Fruit fly (Drosophila melanogaster) whole organism, embryonic: ENCODE data around the gene CG5087.

ENCODE experiments used
- Bgb ChIP-seq: fragments of 200-800 bp; sonication (Bioruptor generic); IDR thresholded peaks from 2 replicates; pipeline ENCODE4 v1.3.6; 2022; ENCODE audit warnings: missing biosample characterization, missing genetic modification characterization; ENCODE audit not compliant: partially characterized antibody
- CG10979 ChIP-seq: fragments of 200-800 bp; sonication (Bioruptor generic); optimal IDR thresholded peaks from 2 replicates; lab custom pipeline; 2018; ENCODE audit warnings: missing biosample characterization, mild to moderate bottlenecking, missing genetic modification characterization, moderate library complexity
- CG14014 ChIP-seq: fragments of 200-800 bp; sonication (Bioruptor generic); IDR thresholded peaks from 2 replicates; pipeline ENCODE4 v1.3.6; 2022; ENCODE audit warnings: missing biosample characterization, missing genetic modification characterization
- CG15601 ChIP-seq: fragments of 200-800 bp; sonication (Bioruptor generic); optimal IDR thresholded peaks from 3 replicates; lab custom pipeline; 2019; ENCODE audit warnings: missing biosample characterization, mild to moderate bottlenecking, missing genetic modification characterization, moderate library complexity
- CG17328 ChIP-seq: fragments of 200-800 bp; sonication (Bioruptor generic); IDR thresholded peaks from 2 replicates; pipeline ENCODE4 v1.3.6; 2022; ENCODE audit warnings: missing biosample characterization, missing genetic modification characterization
- CG6689 ChIP-seq: fragments of 200-800 bp; sonication (Bioruptor generic); IDR thresholded peaks from 2 replicates; pipeline ENCODE4 v1.3.6; 2022; ENCODE audit warnings: missing biosample characterization, missing genetic modification characterization
- CG6813 ChIP-seq: fragments of 200-800 bp; sonication (Bioruptor generic); optimal IDR thresholded peaks from 2 replicates; lab custom pipeline; 2017; ENCODE audit warnings: missing biosample characterization, missing genetic modification characterization, mild to moderate bottlenecking, moderate library complexity, missing genetic modification reagents
- CG8089 ChIP-seq: fragments of 200-800 bp; sonication (Bioruptor generic); optimal IDR thresholded peaks from 3 replicates; lab custom pipeline; 2016; ENCODE audit warnings: missing biosample characterization, missing genetic modification characterization
- CG9932 ChIP-seq: fragments of 200-800 bp; sonication (Bioruptor generic); IDR thresholded peaks from 2 replicates; pipeline ENCODE4 v1.3.6; 2022; ENCODE audit warnings: missing biosample characterization, missing genetic modification characterization
- CoRest ChIP-seq: fragments of 200-800 bp; sonication (Bioruptor generic); optimal IDR thresholded peaks from 3 replicates; lab custom pipeline; 2018; ENCODE audit warnings: missing biosample characterization, mild to moderate bottlenecking, missing genetic modification characterization, moderate library complexity
- Dad ChIP-seq: fragments of 200-800 bp; sonication (Bioruptor generic); optimal IDR thresholded peaks from 3 replicates; lab custom pipeline; 2016; ENCODE audit warnings: missing biosample characterization, missing genetic modification characterization
- Dek ChIP-seq: fragments of 200-800 bp; sonication (Bioruptor generic); optimal IDR thresholded peaks from 3 replicates; lab custom pipeline; 2019; ENCODE audit warnings: missing biosample characterization, mild to moderate bottlenecking, missing genetic modification characterization, moderate library complexity
- Dip2 ChIP-seq: fragments of 200-800 bp; sonication (Bioruptor generic); IDR thresholded peaks from 2 replicates; pipeline ENCODE4 v1.3.6; 2022; ENCODE audit warnings: missing biosample characterization, missing genetic modification characterization
- Eip74EF ChIP-seq, 2 experiments: fragments of 200-800 bp in 1 of 2; fragments of >200 bp in 1 of 2; sonication (Bioruptor generic) in 1 of 2; optimal IDR thresholded peaks; 2 replicates each; lab custom pipeline; 2017 to 2019; ENCODE audit warnings: missing biosample characterization in 2 of 2, missing genetic modification characterization in 2 of 2, mild to moderate bottlenecking in 1 of 2, moderate library complexity in 1 of 2
- GATAe ChIP-seq: fragments of 200-800 bp; sonication (Bioruptor generic); conservative IDR thresholded peaks from 2 replicates; pipeline ENCODE4 v1.3.6; 2022; ENCODE audit warnings: missing biosample characterization, missing genetic modification characterization
- H15 ChIP-seq: fragments of 200-800 bp; sonication (Bioruptor generic); IDR thresholded peaks from 3 replicates; pipeline ENCODE4 v1.3.6; 2022; ENCODE audit warnings: missing biosample characterization, missing genetic modification characterization
- HLH54F ChIP-seq: fragments of 200-800 bp; sonication (Bioruptor generic); optimal IDR thresholded peaks from 3 replicates; lab custom pipeline; 2016; ENCODE audit warnings: missing biosample characterization, missing genetic modification characterization
- Hr3 ChIP-seq: fragments of 200-800 bp; sonication (Bioruptor generic); optimal IDR thresholded peaks from 3 replicates; lab custom pipeline; 2016; ENCODE audit warnings: missing biosample characterization, missing genetic modification characterization
- Hr78 ChIP-seq, 2 experiments: fragments of 200-800 bp in 1 of 2; fragments of >200 bp in 1 of 2; sonication (Bioruptor generic) in 1 of 2; optimal IDR thresholded peaks; 2 replicates each; lab custom pipeline; 2017 to 2019; ENCODE audit warnings: missing biosample characterization in 2 of 2, missing genetic modification characterization in 2 of 2, mild to moderate bottlenecking in 1 of 2, moderate library complexity in 1 of 2
- Hsf ChIP-seq: fragments of 200-800 bp; sonication (Bioruptor generic); optimal IDR thresholded peaks from 3 replicates; lab custom pipeline; 2016; ENCODE audit warnings: missing biosample characterization, missing genetic modification characterization
- Jarid2 ChIP-seq: fragments of 200-800 bp; sonication (Bioruptor generic); optimal IDR thresholded peaks from 3 replicates; lab custom pipeline; 2017; ENCODE audit warnings: mild to moderate bottlenecking, missing biosample characterization, missing genetic modification reagents, missing genetic modification characterization
- NC2β ChIP-seq: fragments of 200-800 bp; sonication (Bioruptor generic); optimal IDR thresholded peaks from 2 replicates; lab custom pipeline; 2016; ENCODE audit warnings: missing biosample characterization, missing genetic modification characterization
- Ptx1 ChIP-seq: fragments of 200-800 bp; sonication (Bioruptor generic); IDR thresholded peaks from 2 replicates; pipeline ENCODE4 v1.3.6; 2022; ENCODE audit warnings: missing biosample characterization, missing genetic modification characterization
- Spps ChIP-seq: fragments of 200-800 bp; sonication (Bioruptor generic); optimal IDR thresholded peaks from 2 replicates; lab custom pipeline; 2018; ENCODE audit warnings: missing biosample characterization, mild to moderate bottlenecking, missing genetic modification characterization
- Ssrp ChIP-seq: fragments of 200-800 bp; sonication (Bioruptor generic); optimal IDR thresholded peaks from 2 replicates; lab custom pipeline; 2018; ENCODE audit warnings: missing biosample characterization, mild to moderate bottlenecking, missing genetic modification characterization, moderate library complexity
- Stat92E ChIP-seq, 3 experiments: fragments of >200 bp in 2 of 3; fragments of 200-800 bp in 1 of 3; sonication (Bioruptor generic) in 1 of 3; optimal IDR thresholded peaks; 2 replicates each; lab custom pipeline; 2017 to 2019; ENCODE audit warnings: missing biosample characterization in 3 of 3, missing genetic modification characterization in 3 of 3, mild to moderate bottlenecking in 1 of 3, moderate library complexity in 1 of 3
- Xbp1 ChIP-seq: fragments of 200-800 bp; sonication (Bioruptor generic); optimal IDR thresholded peaks from 3 replicates; lab custom pipeline; 2016; ENCODE audit warnings: missing biosample characterization, mild to moderate bottlenecking, missing genetic modification characterization
- Xrp1 ChIP-seq: fragments of 200-800 bp; sonication (Bioruptor generic); IDR thresholded peaks from 2 replicates; pipeline ENCODE4 v1.3.6; 2022; ENCODE audit warnings: missing biosample characterization, missing genetic modification characterization
- abd-A ChIP-seq: fragments of 200-800 bp; sonication (Bioruptor generic); optimal IDR thresholded peaks from 3 replicates; lab custom pipeline; 2019; ENCODE audit warnings: missing biosample characterization, mild to moderate bottlenecking, missing genetic modification characterization, moderate library complexity
- ac ChIP-seq: fragments of 200-800 bp; sonication (Bioruptor generic); optimal IDR thresholded peaks from 3 replicates; lab custom pipeline; 2017; ENCODE audit warnings: missing biosample characterization, mild to moderate bottlenecking, missing genetic modification characterization
- az2 ChIP-seq: fragments of 200-800 bp; sonication (Bioruptor generic); optimal IDR thresholded peaks from 3 replicates; lab custom pipeline; 2016; ENCODE audit warnings: missing biosample characterization, missing genetic modification characterization
- chif ChIP-seq, 2 experiments: fragments of 200-800 bp; sonication (Bioruptor generic); optimal IDR thresholded peaks; 3 replicates each; lab custom pipeline; 2016; ENCODE audit warnings: missing biosample characterization in 2 of 2, missing genetic modification characterization in 2 of 2
- danr ChIP-seq: fragments of 200-800 bp; sonication (Bioruptor generic); IDR thresholded peaks from 2 replicates; pipeline ENCODE4 v1.3.6; 2022; ENCODE audit warnings: missing biosample characterization, missing genetic modification characterization
- esg ChIP-seq: fragments of 200-800 bp; sonication (Bioruptor generic); conservative IDR thresholded peaks from 2 replicates; pipeline ENCODE4 v1.3.6; 2022; ENCODE audit warnings: missing biosample characterization, missing genetic modification characterization
- eve ChIP-seq, 2 experiments: fragments of >200 bp; optimal IDR thresholded peaks; 2 replicates each; lab custom pipeline; 2017; ENCODE audit warnings: missing biosample characterization in 2 of 2, missing genetic modification characterization in 2 of 2
- gcm ChIP-seq: fragments of 200-800 bp; sonication (Bioruptor generic); optimal IDR thresholded peaks from 2 replicates; lab custom pipeline; 2019; ENCODE audit warnings: missing biosample characterization, mild to moderate bottlenecking, missing genetic modification characterization, moderate library complexity
- gem ChIP-seq: fragments of 200-800 bp; sonication (Bioruptor generic); optimal IDR thresholded peaks from 2 replicates; lab custom pipeline; 2019; ENCODE audit warnings: missing biosample characterization, mild to moderate bottlenecking, missing genetic modification characterization, moderate library complexity
- hkb ChIP-seq, 2 experiments: fragments of 200-800 bp in 1 of 2; fragments of >200 bp in 1 of 2; sonication (Bioruptor generic) in 1 of 2; IDR thresholded peaks in 1 of 2; optimal IDR thresholded peaks in 1 of 2; 2 replicates each; pipeline versions ENCODE4 v1.3.6 to Lab custom; 2017 to 2022; ENCODE audit warnings: missing biosample characterization in 1 of 2, missing genetic modification characterization in 1 of 2
- ken ChIP-seq: fragments of 200-800 bp; sonication (Bioruptor generic); IDR thresholded peaks from 3 replicates; pipeline ENCODE4 v1.3.6; 2022; ENCODE audit warnings: missing biosample characterization, missing genetic modification characterization
- kni ChIP-seq: fragments of 200-800 bp; sonication (Bioruptor generic); optimal IDR thresholded peaks from 3 replicates; lab custom pipeline; 2017; ENCODE audit warnings: mild to moderate bottlenecking, missing biosample characterization, missing genetic modification reagents, missing genetic modification characterization
- lola ChIP-seq, 3 experiments: fragments of >200 bp in 2 of 3; fragments of 200-800 bp in 1 of 3; sonication (Bioruptor generic) in 1 of 3; optimal IDR thresholded peaks; 2 replicates each; lab custom pipeline; 2017 to 2019; ENCODE audit warnings: missing biosample characterization in 3 of 3, missing genetic modification characterization in 3 of 3, mild to moderate bottlenecking in 1 of 3, moderate library complexity in 1 of 3
- otp ChIP-seq: fragments of 200-800 bp; sonication (Bioruptor generic); IDR thresholded peaks from 3 replicates; pipeline ENCODE4, ENCODE4 v1.3.6; 2022; ENCODE audit warnings: missing biosample characterization, missing genetic modification characterization
- phol ChIP-seq: fragments of 200-800 bp; sonication (Bioruptor generic); optimal IDR thresholded peaks from 3 replicates; lab custom pipeline; 2018; ENCODE audit warnings: missing biosample characterization, mild to moderate bottlenecking, missing genetic modification characterization, moderate library complexity
- stwl ChIP-seq: fragments of 200-800 bp; sonication (Bioruptor generic); optimal IDR thresholded peaks from 3 replicates; lab custom pipeline; 2018; ENCODE audit warnings: missing biosample characterization, mild to moderate bottlenecking, missing genetic modification characterization, moderate library complexity
- twi ChIP-seq: fragments of 200-800 bp; optimal IDR thresholded peaks from 2 replicates; lab custom pipeline; 2019; ENCODE audit warnings: missing biosample characterization, mild to moderate bottlenecking, missing genetic modification characterization, moderate library complexity
- zf30C ChIP-seq: fragments of 200-800 bp; sonication (Bioruptor generic); optimal IDR thresholded peaks from 3 replicates; lab custom pipeline; 2018; ENCODE audit warnings: missing biosample characterization, mild to moderate bottlenecking, missing genetic modification characterization
- zfh1 ChIP-seq: fragments of 200-800 bp; sonication (Bioruptor generic); IDR thresholded peaks from 3 replicates; pipeline ENCODE4 v1.3.6; 2022; ENCODE audit warnings: missing biosample characterization, missing genetic modification characterization

CG5087 gene

DNA sequence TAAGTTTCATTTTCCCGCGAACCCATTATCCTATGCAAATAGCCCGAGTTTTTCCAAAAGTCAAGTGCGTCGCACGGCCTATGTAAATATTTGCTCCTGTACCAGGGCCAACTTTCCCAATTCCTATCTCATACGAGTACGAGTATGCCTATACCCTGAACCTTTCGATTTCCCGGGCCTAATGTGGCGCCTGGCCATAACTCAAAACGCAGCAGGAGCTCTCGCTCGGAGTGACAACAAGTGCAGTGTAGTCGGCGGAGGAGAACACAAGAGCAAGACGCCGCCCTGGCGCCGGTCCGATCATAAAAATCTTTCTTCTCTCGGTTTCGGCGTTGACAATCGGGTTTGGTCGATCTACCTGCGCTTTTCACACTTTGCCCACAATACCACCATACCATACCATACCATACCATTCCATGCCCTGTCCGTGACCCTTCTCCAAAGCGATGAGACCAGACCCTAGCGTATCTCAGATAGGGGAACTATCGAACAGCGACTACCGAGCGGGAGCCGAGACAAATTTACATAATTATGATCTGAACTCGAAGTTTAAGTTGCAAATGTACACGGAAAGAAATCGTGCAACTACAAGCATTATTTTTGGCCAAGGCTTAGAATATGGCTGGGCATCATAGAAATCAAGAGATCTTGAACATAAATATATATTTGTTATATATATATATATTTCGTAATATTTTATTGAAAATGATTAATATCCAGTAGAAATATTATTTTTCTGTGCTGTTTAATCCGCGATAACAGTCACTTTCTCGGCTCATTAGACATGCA, 44.4 kb downstream of the CG5087 start (continued):
- TF ChIP-seq CG6813 (peak; percentile 8), CG15601 (tag; lab: Kevin White, UChicago) (peak; percentile 59), phol (peak; percentile 69), gcm (GFP tag; lab: Kevin White, UChicago) (peak; percentile 52), eve (GFP tag; optimal IDR thresholded peaks at IDR 0.05; lab: Kevin White, UChicago) (no peak), NC2β (no peak), Hsf (GFP tag; lab: Kevin White, UChicago) (no peak), GATAe (GFP tag; lab: Robert Waterston, UW) (no peak), zfh1 (GFP tag; lab: Robert Waterston, UW) (peak; percentile 75), kni (peak; percentile 88), danr (GFP tag; lab: Robert Waterston, UW) (no peak), CG8089 (no peak), CG17328 (GFP tag; lab: Robert Waterston, UW) (peak; percentile 28; the same call in 1 of the 2 replicates), Jarid2 (GFP tag; lab: Kevin White, UChicago) (no peak), HLH54F (GFP tag; lab: Kevin White, UChicago) (no peak), Eip74EF (GFP tag; optimal IDR thresholded peaks at IDR 0.05; lab: Kevin White, UChicago) (peak in 1 of 2 experiments; percentile 25), abd-A (tag; lab: Kevin White, UChicago) (peak; percentile 59), Bgb (no peak), ac (peak; percentile 13), Xbp1 (GFP tag; lab: Kevin White, UChicago) (peak; percentile 5), otp (GFP tag; lab: Robert Waterston, UW) (0 out of 3 replicates have a peak, but pooled peaks have one; percentile 13), az2 (GFP tag; lab: Kevin White, UChicago) (peak; percentile 29), esg (peak; percentile 40; the same call in 1 of the 2 replicates), hkb (optimal IDR thresholded peaks at IDR 0.05; lab: Kevin White, UChicago) (no peak), hkb (GFP tag; IDR thresholded peaks at IDR 0.05; lab: Robert Waterston, UW) (0 out of 2 replicates have a peak, but pooled peaks have one; percentile 27), Dek (tag; lab: Kevin White, UChicago) (peak; percentile 6), ken (GFP tag; lab: Robert Waterston, UW) (0 out of 3 replicates have a peak, but pooled peaks have one; percentile 38), CG6689 (peak; percentile 60), CG9932 (no peak), gem (tag; lab: Kevin White, UChicago) (peak; percentile 75), Dad (GFP tag; lab: Kevin White, UChicago) (no peak), Ptx1 (peak; percentile 42; the same call in 1 of the 2 replicates), CG14014 (GFP tag; lab: Robert Waterston, UW) (no peak), chif (GFP tag; optimal IDR thresholded peaks at IDR 0.05; lab: Kevin White, UChicago) (no peak), Hr3 (GFP tag; lab: Kevin White, UChicago) (peak; percentile 21), Stat92E (GFP tag; optimal IDR thresholded peaks at IDR 0.05; lab: Kevin White, UChicago) (no peak), CG10979 (tag; lab: Kevin White, UChicago) (peak; percentile 77), Dip2 (no peak), Xrp1 (peak; percentile 81; the same call in 1 of the 2 replicates), twi (tag; lab: Kevin White, UChicago) (peak; percentile 48), H15 (GFP tag; lab: Robert Waterston, UW) (no peak), lola (GFP tag; optimal IDR thresholded peaks at IDR 0.05; lab: Kevin White, UChicago) (peak in 1 of 3 experiments; percentile 68), stwl (tag; lab: Kevin White, UChicago) (no peak), Spps (peak; percentile 30), Hr78 (GFP tag; optimal IDR thresholded peaks at IDR 0.05; lab: Kevin White, UChicago) (peak in 1 of 2 experiments; percentile 65), CoRest (tag; lab: Kevin White, UChicago) (peak; percentile 37), zf30C (peak; percentile 50), Ssrp (tag; lab: Kevin White, UChicago) (peak; percentile 68)
